Worm (Caenorhabditis elegans) whole organism, L4/young adult: ENCODE data around the gene Y37D8A.8.

Source experiments
- W03F9.2 ChIP-seq: fragments of 150-350 bp; optimal IDR thresholded peaks from 2 replicates; lab custom pipeline; 2014; ENCODE audit warnings: missing biosample characterization, missing genetic modification characterization
- him-1 ChIP-seq: sonication (generic microtip); optimal IDR thresholded peaks from 2 replicates; lab custom pipeline; 2016; ENCODE audit warnings: missing genotype, missing genetic modification reagents, missing genetic modification characterization, missing compliant biosample characterization

DNA sequence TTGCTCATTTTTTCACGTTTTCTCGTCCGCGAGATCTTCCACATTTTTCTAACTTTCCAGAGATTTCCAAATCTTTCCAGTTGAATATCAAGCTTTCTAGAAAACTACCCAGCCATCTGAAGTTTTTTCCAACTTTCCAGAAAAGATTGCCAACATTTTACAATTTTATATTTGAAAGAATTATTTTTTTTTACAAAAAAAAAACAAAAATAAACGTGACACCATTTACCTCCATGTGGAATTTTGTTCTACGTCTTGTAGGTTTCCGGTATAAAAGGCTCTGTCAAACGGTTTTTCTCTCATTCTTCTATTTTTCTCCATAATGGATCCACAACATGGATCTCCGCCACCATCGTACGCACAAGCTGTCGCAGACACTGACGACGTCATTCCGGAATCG, at the start of gene Y37D8A.8:
- no peak for TF ChIP-seq him-1
- no peak for TF ChIP-seq W03F9.2
